Fruit fly (Drosophila melanogaster): ENCODE results near the gene CG11710.

DNA sequence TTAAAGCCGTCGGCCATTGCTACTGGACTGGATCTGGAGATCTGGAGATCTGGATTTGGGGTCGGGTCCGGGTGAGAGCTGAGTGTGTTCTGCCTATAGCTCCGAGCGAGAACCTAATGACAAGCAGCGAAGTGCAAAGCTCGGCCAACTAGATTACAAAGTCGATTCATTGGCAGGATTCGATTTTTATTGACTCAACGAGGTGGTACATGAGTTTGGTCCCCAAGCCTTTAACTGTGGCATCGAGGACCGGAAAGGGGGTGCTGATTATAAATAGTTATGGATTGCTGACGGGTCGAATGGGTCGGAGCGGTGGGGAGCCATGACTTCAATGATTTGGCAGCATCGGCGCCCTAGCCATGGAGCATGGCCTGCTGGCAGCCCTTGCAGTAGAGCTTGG lies 16.0 kb downstream of the CG11710 start, which contains the start of gene CG15459:
- TF ChIP-seq Ets21C (GFP tag; optimal IDR thresholded peaks at IDR 0.05), result no peak
- no peak for TF ChIP-seq fkh (GFP tag; optimal IDR thresholded peaks at IDR 0.05)
- TF ChIP-seq CG15336 (GFP tag; IDR thresholded peaks at IDR 0.05), result no peak
- no peak for TF ChIP-seq fd85E (GFP tag; optimal IDR thresholded peaks at IDR 0.05)
- TF ChIP-seq CG32006 (GFP tag; optimal IDR thresholded peaks at IDR 0.05), result no peak
- TF ChIP-seq Sox102F (GFP tag; optimal IDR thresholded peaks at IDR 0.05), result no peak
- no peak for TF ChIP-seq CG6792 (GFP tag; optimal IDR thresholded peaks at IDR 0.05)
- TF ChIP-seq Blimp-1 (GFP tag; optimal IDR thresholded peaks at IDR 0.05), result no peak
- TF ChIP-seq net (GFP tag; optimal IDR thresholded peaks at IDR 0.05), result no peak
- TF ChIP-seq ss (GFP tag; optimal IDR thresholded peaks at IDR 0.05), result no peak
- no peak for TF ChIP-seq OdsH (GFP tag; optimal IDR thresholded peaks at IDR 0.05)
- TF ChIP-seq Eip78C (GFP tag), result no peak
- TF ChIP-seq Hr39 (GFP tag; optimal IDR thresholded peaks at IDR 0.05), result no peak
- TF ChIP-seq CG6163 (GFP tag; IDR thresholded peaks at IDR 0.05), result no peak
